Worm (Caenorhabditis elegans) whole organism, L2 larva: Measurements from ENCODE around the gene C53A5.2.

Experiments
- R02D3.7 ChIP-seq: fragments of 150-350 bp; optimal IDR thresholded peaks from 2 replicates; lab custom pipeline; 2014; ENCODE audit warnings: missing biosample characterization, missing genetic modification characterization
- ceh-82 ChIP-seq: fragments of 150-350 bp; optimal IDR thresholded peaks from 2 replicates; lab custom pipeline; 2014; ENCODE audit warnings: missing biosample characterization, missing genetic modification characterization
- egl-27 ChIP-seq: sonication (generic microtip); optimal IDR thresholded peaks from 3 replicates; lab custom pipeline; 2017; ENCODE audit warnings: missing biosample characterization, missing genetic modification reagents, missing genetic modification characterization
- elt-1 ChIP-seq: fragments of 150-350 bp; optimal IDR thresholded peaks from 2 replicates; lab custom pipeline; 2014; ENCODE audit warnings: missing biosample characterization, missing genetic modification characterization
- lin-11 ChIP-seq: fragments of 150-350 bp; sonication (generic microtip); optimal IDR thresholded peaks from 2 replicates; lab custom pipeline; 2014; ENCODE audit warnings: missing biosample characterization, missing genetic modification characterization, inconsistent platforms, mixed read lengths
- lin-13 ChIP-seq: fragments of 150-350 bp; optimal IDR thresholded peaks from 2 replicates; lab custom pipeline; 2014; ENCODE audit warnings: missing biosample characterization, missing genetic modification reagents, missing genetic modification characterization
- mdl-1 ChIP-seq, 2 experiments: fragments of 150-350 bp in 1 of 2; sonication (generic microtip) in 1 of 2; optimal IDR thresholded peaks; 2 replicates each; lab custom pipeline; 2017; ENCODE audit warnings: missing biosample characterization in 2 of 2, missing genetic modification characterization in 2 of 2
- nhr-10 ChIP-seq: sonication (generic microtip); optimal IDR thresholded peaks from 2 replicates; lab custom pipeline; 2017; ENCODE audit warnings: missing biosample characterization, missing genetic modification characterization
- nhr-12 ChIP-seq: fragments of 150-350 bp; optimal IDR thresholded peaks from 2 replicates; lab custom pipeline; 2014; ENCODE audit warnings: missing biosample characterization, missing genetic modification characterization
- skn-1 ChIP-seq: sonication (generic microtip); optimal IDR thresholded peaks from 2 replicates; lab custom pipeline; 2017; ENCODE audit warnings: missing biosample characterization, missing genetic modification characterization
- snpc-4 ChIP-seq: fragments of 150-350 bp; optimal IDR thresholded peaks from 2 replicates; lab custom pipeline; 2014; ENCODE audit warnings: missing biosample characterization, missing genetic modification characterization
- unc-39 ChIP-seq: fragments of 150-350 bp; optimal IDR thresholded peaks from 2 replicates; lab custom pipeline; 2014; ENCODE audit warnings: missing biosample characterization, missing genetic modification characterization
- unc-62 ChIP-seq: fragments of 150-350 bp; optimal IDR thresholded peaks from 2 replicates; lab custom pipeline; 2014; ENCODE audit warnings: missing biosample characterization, missing genetic modification reagents, missing genetic modification characterization

DNA sequence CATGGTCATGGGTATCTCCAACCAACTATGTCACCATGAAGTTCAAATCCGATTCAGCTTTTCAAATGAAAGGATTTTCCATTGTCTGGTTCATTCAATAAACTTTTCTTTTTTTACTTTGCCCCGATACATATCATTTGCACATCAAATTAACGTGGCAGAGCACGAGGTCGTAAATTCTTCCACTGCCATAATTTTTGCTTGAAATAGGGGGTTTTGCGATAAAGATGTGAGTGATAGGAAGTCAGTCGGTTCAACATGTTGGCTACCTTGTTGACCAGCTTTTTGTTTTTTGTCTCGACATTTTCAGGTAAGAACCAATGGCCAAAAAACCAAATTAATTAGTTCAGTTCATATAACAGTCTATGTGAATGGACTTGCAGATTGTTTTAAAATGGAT lies 46.3 kb downstream of the C53A5.2 start, which contains the start of gene clec-54:
- TF ChIP-seq egl-27 (tag; lab: Kevin White, UChicago) (no peak), nhr-12 (tag; lab: Kevin White, UChicago) (no peak), unc-62 (GFP tag; lab: Kevin White, UChicago) (no peak), skn-1 (tag; lab: Kevin White, UChicago) (no peak), R02D3.7 (tag; lab: Kevin White, UChicago) (no peak), mdl-1 (tag; optimal IDR thresholded peaks at IDR 0.05; lab: Kevin White, UChicago) (no peak), lin-11 (tag; lab: Kevin White, UChicago) (no peak), nhr-10 (tag; lab: Kevin White, UChicago) (no peak), snpc-4 (tag; lab: Kevin White, UChicago) (no peak), lin-13 (GFP tag; lab: Kevin White, UChicago) (no peak), unc-39 (tag; lab: Kevin White, UChicago) (no peak), ceh-82 (tag; lab: Kevin White, UChicago) (no peak), elt-1 (tag; lab: Kevin White, UChicago) (no peak)
